Fruit fly (Drosophila melanogaster) whole organism, embryonic: ENCODE results near the gene CG34125.

Experiments
- Adf1 ChIP-seq: fragments of 200-800 bp; sonication (Bioruptor generic); IDR thresholded peaks from 2 replicates; pipeline ENCODE4 v1.3.6; 2022; ENCODE audit warnings: missing biosample characterization, missing genetic modification characterization
- Atf3 ChIP-seq: fragments of 200-800 bp; sonication (Bioruptor generic); optimal IDR thresholded peaks from 3 replicates; lab custom pipeline; 2016; ENCODE audit warnings: missing biosample characterization, missing genetic modification characterization
- B-H2 ChIP-seq: fragments of 200-800 bp; sonication (Bioruptor generic); optimal IDR thresholded peaks from 2 replicates; lab custom pipeline; 2018; ENCODE audit warnings: missing biosample characterization, mild to moderate bottlenecking, missing genetic modification characterization
- Bteb2 ChIP-seq: fragments of 200-800 bp; sonication (Bioruptor generic); optimal IDR thresholded peaks from 2 replicates; lab custom pipeline; 2016; ENCODE audit warnings: missing biosample characterization, missing genetic modification characterization
- CG10959 ChIP-seq: fragments of 200-800 bp; sonication (Bioruptor generic); IDR thresholded peaks from 2 replicates; pipeline ENCODE4 v1.3.6; 2022; ENCODE audit warnings: missing biosample characterization, missing genetic modification characterization
- CG11560 ChIP-seq: fragments of 200-800 bp; sonication (Bioruptor generic); IDR thresholded peaks from 3 replicates; pipeline ENCODE4 v1.3.6; 2022; ENCODE audit warnings: missing biosample characterization, missing genetic modification characterization
- CG12071 ChIP-seq: fragments of 200-800 bp; sonication (Bioruptor generic); optimal IDR thresholded peaks from 3 replicates; lab custom pipeline; 2018; ENCODE audit warnings: missing biosample characterization, mild to moderate bottlenecking, missing genetic modification characterization
- CG12744 ChIP-seq: fragments of 200-800 bp; sonication (Bioruptor generic); optimal IDR thresholded peaks from 2 replicates; lab custom pipeline; 2016; ENCODE audit warnings: missing biosample characterization, missing genetic modification characterization
- CG13123 ChIP-seq: fragments of 200-800 bp; sonication (Bioruptor generic); optimal IDR thresholded peaks from 2 replicates; lab custom pipeline; 2016; ENCODE audit warnings: missing biosample characterization, missing genetic modification characterization
- CG14667 ChIP-seq: fragments of 200-800 bp; sonication (Bioruptor generic); IDR thresholded peaks from 2 replicates; pipeline ENCODE4 v1.3.6; 2022; ENCODE audit warnings: missing biosample characterization, missing genetic modification characterization
- CG14710 ChIP-seq: fragments of 200-800 bp; sonication (Bioruptor generic); optimal IDR thresholded peaks from 3 replicates; lab custom pipeline; 2019; ENCODE audit warnings: missing biosample characterization, mild to moderate bottlenecking, missing genetic modification characterization, moderate library complexity
- CG16815 ChIP-seq: fragments of 200-800 bp; sonication (Bioruptor generic); optimal IDR thresholded peaks from 3 replicates; lab custom pipeline; 2017; ENCODE audit warnings: missing biosample characterization, mild to moderate bottlenecking, missing genetic modification characterization
- CG18599 ChIP-seq: fragments of 200-800 bp; sonication (Bioruptor generic); optimal IDR thresholded peaks from 3 replicates; lab custom pipeline; 2017; ENCODE audit warnings: missing biosample characterization, missing genetic modification characterization, mild to moderate bottlenecking, moderate library complexity, missing genetic modification reagents
- CG2678 ChIP-seq: fragments of 200-800 bp; sonication (Bioruptor generic); optimal IDR thresholded peaks from 3 replicates; lab custom pipeline; 2019; ENCODE audit warnings: missing biosample characterization, mild to moderate bottlenecking, missing genetic modification characterization, moderate library complexity
- CG2712 ChIP-seq: fragments of 200-800 bp; optimal IDR thresholded peaks from 3 replicates; lab custom pipeline; 2019; ENCODE audit warnings: missing biosample characterization, mild to moderate bottlenecking, missing genetic modification characterization, moderate library complexity
- CG31224 ChIP-seq: fragments of 200-800 bp; sonication (Bioruptor generic); IDR thresholded peaks from 2 replicates; pipeline ENCODE4 v1.3.6; 2022; ENCODE audit warnings: missing biosample characterization, missing genetic modification characterization
- CG31365 ChIP-seq: fragments of 200-800 bp; sonication (Bioruptor generic); optimal IDR thresholded peaks from 2 replicates; lab custom pipeline; 2018; ENCODE audit warnings: missing biosample characterization, mild to moderate bottlenecking, missing genetic modification characterization
- CG31388 ChIP-seq: fragments of 200-800 bp; sonication (Bioruptor generic); optimal IDR thresholded peaks from 2 replicates; lab custom pipeline; 2016; ENCODE audit warnings: missing biosample characterization, missing genetic modification characterization
- CG4360 ChIP-seq: fragments of 200-800 bp; sonication (Bioruptor generic); IDR thresholded peaks from 2 replicates; pipeline ENCODE4 v1.3.6; 2022; ENCODE audit warnings: missing biosample characterization, missing genetic modification characterization
- CG6791 ChIP-seq: fragments of 200-800 bp; sonication (Bioruptor generic); IDR thresholded peaks from 3 replicates; pipeline ENCODE4 v1.3.6; 2022; ENCODE audit warnings: missing biosample characterization, missing genetic modification characterization; ENCODE audit not compliant: partially characterized antibody
- CG7372 ChIP-seq: fragments of 200-800 bp; sonication (Bioruptor generic); IDR thresholded peaks from 2 replicates; pipeline ENCODE4 v1.3.6; 2022; ENCODE audit warnings: missing biosample characterization, missing genetic modification characterization
- CG7745 ChIP-seq: fragments of 200-800 bp; sonication (Bioruptor generic); optimal IDR thresholded peaks from 2 replicates; lab custom pipeline; 2018; ENCODE audit warnings: missing biosample characterization, mild to moderate bottlenecking, missing genetic modification characterization, moderate library complexity
- CG9727 ChIP-seq: fragments of 200-800 bp; sonication (Bioruptor generic); optimal IDR thresholded peaks from 3 replicates; lab custom pipeline; 2017; ENCODE audit warnings: missing biosample characterization, mild to moderate bottlenecking, missing genetic modification characterization
- Dek ChIP-seq: fragments of 200-800 bp; sonication (Bioruptor generic); optimal IDR thresholded peaks from 3 replicates; lab custom pipeline; 2019; ENCODE audit warnings: missing biosample characterization, mild to moderate bottlenecking, missing genetic modification characterization, moderate library complexity
- Dp ChIP-seq: fragments of 200-800 bp; sonication (Bioruptor generic); optimal IDR thresholded peaks from 2 replicates; lab custom pipeline; 2018; ENCODE audit warnings: missing biosample characterization, mild to moderate bottlenecking, missing genetic modification characterization, moderate library complexity
- Elba2 ChIP-seq: fragments of 200-800 bp; sonication (Bioruptor generic); optimal IDR thresholded peaks from 3 replicates; lab custom pipeline; 2016; ENCODE audit warnings: missing biosample characterization, missing genetic modification characterization
- Fer3 ChIP-seq: fragments of 200-800 bp; sonication (Bioruptor generic); optimal IDR thresholded peaks from 2 replicates; lab custom pipeline; 2018; ENCODE audit warnings: missing biosample characterization, mild to moderate bottlenecking, missing genetic modification characterization, moderate library complexity
- Hr39 ChIP-seq: fragments of >200 bp; optimal IDR thresholded peaks from 2 replicates; lab custom pipeline; 2017
- MBD-R2 ChIP-seq: fragments of 200-800 bp; sonication (Bioruptor generic); IDR thresholded peaks from 2 replicates; pipeline ENCODE4 v1.3.6; 2022; ENCODE audit warnings: missing biosample characterization, missing genetic modification characterization
- Mes4 ChIP-seq: fragments of 200-800 bp; sonication (Bioruptor generic); optimal IDR thresholded peaks from 2 replicates; lab custom pipeline; 2016; ENCODE audit warnings: missing biosample characterization, missing genetic modification characterization
- Rfx ChIP-seq: fragments of 200-800 bp; sonication (Bioruptor generic); IDR thresholded peaks from 2 replicates; pipeline ENCODE4 v1.3.6; 2022; ENCODE audit warnings: missing biosample characterization, missing genetic modification characterization
- Ssrp ChIP-seq: fragments of 200-800 bp; sonication (Bioruptor generic); optimal IDR thresholded peaks from 2 replicates; lab custom pipeline; 2018; ENCODE audit warnings: missing biosample characterization, mild to moderate bottlenecking, missing genetic modification characterization, moderate library complexity
- YL-1 ChIP-seq: fragments of 200-800 bp; sonication (Bioruptor generic); optimal IDR thresholded peaks from 3 replicates; lab custom pipeline; 2017; ENCODE audit warnings: missing biosample characterization, mild to moderate bottlenecking, missing genetic modification characterization
- ase ChIP-seq: fragments of 200-800 bp; sonication (Bioruptor generic); IDR thresholded peaks from 3 replicates; pipeline ENCODE4 v1.3.6; 2022; ENCODE audit warnings: missing biosample characterization, missing genetic modification characterization
- bcd ChIP-seq: fragments of 200-800 bp; sonication (Bioruptor generic); optimal IDR thresholded peaks from 2 replicates; lab custom pipeline; 2017; ENCODE audit warnings: missing biosample characterization, mild to moderate bottlenecking, missing genetic modification characterization
- dati ChIP-seq: fragments of 200-800 bp; sonication (Bioruptor generic); IDR thresholded peaks from 2 replicates; pipeline ENCODE4 v1.3.6; 2022; ENCODE audit warnings: missing biosample characterization, missing genetic modification characterization
- dimm ChIP-seq: fragments of 200-800 bp; sonication (Bioruptor generic); IDR thresholded peaks from 2 replicates; pipeline ENCODE4 v1.3.6; 2022; ENCODE audit warnings: missing biosample characterization, missing genetic modification characterization
- fd3F ChIP-seq: fragments of 200-800 bp; sonication (Bioruptor generic); optimal IDR thresholded peaks from 2 replicates; lab custom pipeline; 2018; ENCODE audit warnings: missing biosample characterization, mild to moderate bottlenecking, missing genetic modification characterization, moderate library complexity
- gem ChIP-seq: fragments of 200-800 bp; sonication (Bioruptor generic); optimal IDR thresholded peaks from 2 replicates; lab custom pipeline; 2019; ENCODE audit warnings: missing biosample characterization, mild to moderate bottlenecking, missing genetic modification characterization, moderate library complexity
- grn ChIP-seq: fragments of 200-800 bp; sonication (Bioruptor generic); optimal IDR thresholded peaks from 3 replicates; lab custom pipeline; 2017; ENCODE audit warnings: missing biosample characterization, missing genetic modification characterization
- hb ChIP-seq: fragments of 200-800 bp; sonication (Bioruptor generic); IDR thresholded peaks from 3 replicates; pipeline ENCODE4 v1.3.6; 2022; ENCODE audit warnings: missing biosample characterization, missing genetic modification characterization; ENCODE audit not compliant: partially characterized antibody
- knrl ChIP-seq: fragments of 200-800 bp; sonication (Bioruptor generic); IDR thresholded peaks from 3 replicates; pipeline ENCODE4 v1.3.6; 2022; ENCODE audit warnings: missing biosample characterization, missing genetic modification characterization; ENCODE audit not compliant: partially characterized antibody
- onecut ChIP-seq: fragments of 200-800 bp; sonication (Bioruptor generic); IDR thresholded peaks from 2 replicates; pipeline ENCODE4 v1.3.6; 2022; ENCODE audit warnings: missing biosample characterization, missing genetic modification characterization
- pho ChIP-seq: fragments of 200-800 bp; sonication (Bioruptor generic); optimal IDR thresholded peaks from 2 replicates; lab custom pipeline; 2016; ENCODE audit warnings: missing biosample characterization, missing genetic modification characterization
- salm ChIP-seq: fragments of 200-800 bp; sonication (Bioruptor generic); optimal IDR thresholded peaks from 2 replicates; lab custom pipeline; 2018; ENCODE audit warnings: missing biosample characterization, mild to moderate bottlenecking, missing genetic modification characterization
- slbo ChIP-seq: fragments of 200-800 bp; sonication (Bioruptor generic); IDR thresholded peaks from 2 replicates; pipeline ENCODE4 v1.3.6; 2022; ENCODE audit warnings: missing biosample characterization, missing genetic modification characterization
- sqz ChIP-seq: fragments of 200-800 bp; sonication (Bioruptor generic); optimal IDR thresholded peaks from 3 replicates; lab custom pipeline; 2018; ENCODE audit warnings: missing biosample characterization, mild to moderate bottlenecking, missing genetic modification characterization
- ssp ChIP-seq: fragments of 200-800 bp; sonication (Bioruptor generic); IDR thresholded peaks from 2 replicates; pipeline ENCODE4 v1.3.6; 2022; ENCODE audit warnings: missing biosample characterization, missing genetic modification characterization
- tup ChIP-seq: fragments of 200-800 bp; sonication (Bioruptor generic); optimal IDR thresholded peaks from 2 replicates; lab custom pipeline; 2016; ENCODE audit warnings: missing biosample characterization, mild to moderate bottlenecking, missing genetic modification characterization, moderate library complexity
- unpg ChIP-seq: fragments of 200-800 bp; sonication (Bioruptor generic); optimal IDR thresholded peaks from 3 replicates; lab custom pipeline; 2018; ENCODE audit warnings: missing biosample characterization, mild to moderate bottlenecking, missing genetic modification characterization, moderate library complexity

Gene CG34125

DNA sequence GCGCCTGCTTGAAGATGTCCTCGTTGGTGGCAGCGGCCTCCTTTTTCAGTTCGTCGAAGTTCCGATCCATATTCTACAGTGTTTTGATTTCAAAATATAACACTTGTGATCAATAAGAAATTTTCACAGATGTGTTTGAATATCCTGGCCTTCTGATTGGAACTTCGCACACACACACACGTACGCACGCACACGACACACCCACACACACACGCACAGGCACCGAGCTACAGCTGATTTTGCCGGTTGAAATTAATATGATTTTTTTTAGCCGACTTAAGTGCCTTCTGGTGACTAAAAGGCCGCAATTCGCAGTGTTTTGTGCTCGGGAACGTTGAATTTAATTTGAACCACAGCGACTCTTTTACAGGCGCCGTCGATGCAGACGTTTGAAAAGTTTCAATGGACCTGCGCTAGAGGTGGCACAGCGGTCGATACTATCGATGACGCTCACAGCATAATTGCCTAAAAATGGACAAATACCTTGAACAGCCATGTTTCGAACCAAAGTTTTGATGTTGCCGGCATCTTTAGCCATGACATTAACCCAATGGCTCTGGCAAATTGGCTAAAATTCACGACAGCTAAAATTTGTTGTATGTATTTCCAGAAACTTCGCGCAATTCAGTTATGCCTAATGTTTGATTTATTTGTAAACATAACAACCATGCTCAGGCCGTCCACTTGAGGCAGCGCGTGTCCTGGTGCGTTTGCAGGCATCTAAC is 44.0 kb downstream of the CG34125 start, which contains the start of gene Rtnl1 (continued):
- TF ChIP-seq B-H2 (GFP tag; lab: Kevin White, UChicago) (peak; percentile 26), CG18599 (GFP tag; lab: Kevin White, UChicago) (peak; percentile 30), unpg (GFP tag; lab: Kevin White, UChicago) (no peak), fd3F (GFP tag; lab: Kevin White, UChicago) (no peak), CG7372 (GFP tag; lab: Robert Waterston, UW) (no peak), Mes4 (GFP tag; lab: Kevin White, UChicago) (no peak), bcd (no peak), onecut (0 out of 2 replicates have a peak, but pooled peaks have one; percentile 4), CG6791 (peak; percentile 93), grn (GFP tag; lab: Kevin White, UChicago) (no peak), CG2712 (tag; lab: Kevin White, UChicago) (peak; percentile 60), CG2678 (tag; lab: Kevin White, UChicago) (no peak), CG31365 (tag; lab: Kevin White, UChicago) (peak; percentile 47), hb (GFP tag; lab: Robert Waterston, UW) (peak; percentile 79), Fer3 (tag; lab: Kevin White, UChicago) (no peak), ssp (GFP tag; lab: Robert Waterston, UW) (no peak), CG14710 (peak; percentile 68), gem (tag; lab: Kevin White, UChicago) (peak; percentile 2), Elba2 (GFP tag; lab: Kevin White, UChicago) (peak; percentile 96), CG11560 (tag; lab: Robert Waterston, UW) (0 out of 3 replicates have a peak, but pooled peaks have one; percentile 9), CG13123 (GFP tag; lab: Kevin White, UChicago) (no peak), CG12071 (GFP tag; lab: Kevin White, UChicago) (no peak), YL-1 (GFP tag; lab: Kevin White, UChicago) (peak; percentile 72), CG9727 (GFP tag; lab: Kevin White, UChicago) (peak; percentile 25), Hr39 (no peak), ase (no peak), tup (no peak), Bteb2 (GFP tag; lab: Kevin White, UChicago) (peak; percentile 21), Dp (GFP tag; lab: Kevin White, UChicago) (peak; percentile 88), CG16815 (GFP tag; lab: Kevin White, UChicago) (no peak), CG14667 (GFP tag; lab: Robert Waterston, UW) (no peak), Adf1 (peak; percentile 31; the same call in 1 of the 2 replicates), salm (tag; lab: Kevin White, UChicago) (peak; percentile 9), dati (no peak), CG31224 (GFP tag; lab: Robert Waterston, UW) (no peak), knrl (GFP tag; lab: Robert Waterston, UW) (peak; percentile 92), CG7745 (tag; lab: Kevin White, UChicago) (no peak), CG10959 (GFP tag; lab: Robert Waterston, UW) (no peak), Dek (tag; lab: Kevin White, UChicago) (peak; percentile 57), Rfx (peak; percentile 50; the same call in 1 of the 2 replicates), slbo (GFP tag; lab: Robert Waterston, UW) (peak; percentile 51; the same call in 1 of the 2 replicates), CG31388 (no peak), MBD-R2 (peak; percentile 80), dimm (GFP tag; lab: Robert Waterston, UW) (no peak), CG12744 (GFP tag; lab: Kevin White, UChicago) (peak; percentile 46), sqz (GFP tag; lab: Kevin White, UChicago) (no peak), Atf3 (no peak), pho (GFP tag; lab: Kevin White, UChicago) (peak; percentile 49), Ssrp (tag; lab: Kevin White, UChicago) (no peak), CG4360 (no peak)
